Fruit fly (Drosophila melanogaster) whole organism, larva: ENCODE results near the gene Nf-YA.

Experiments
- noc ChIP-seq: fragments of 200-800 bp; sonication (Bioruptor generic); optimal IDR thresholded peaks from 3 replicates; lab custom pipeline; 2019; ENCODE audit warnings: missing biosample characterization, mild to moderate bottlenecking, missing genetic modification characterization, moderate library complexity

The Nf-YA gene

dm6 chr3L:9417288-9417687 lies 24.8 kb downstream of the Nf-YA start, which contains the start of gene CG3982:
TSS of gene CG3982 (minus strand) at chr3L:9417388.
- no peak for TF ChIP-seq noc (tag; lab: Kevin White, UChicago)

DNA sequence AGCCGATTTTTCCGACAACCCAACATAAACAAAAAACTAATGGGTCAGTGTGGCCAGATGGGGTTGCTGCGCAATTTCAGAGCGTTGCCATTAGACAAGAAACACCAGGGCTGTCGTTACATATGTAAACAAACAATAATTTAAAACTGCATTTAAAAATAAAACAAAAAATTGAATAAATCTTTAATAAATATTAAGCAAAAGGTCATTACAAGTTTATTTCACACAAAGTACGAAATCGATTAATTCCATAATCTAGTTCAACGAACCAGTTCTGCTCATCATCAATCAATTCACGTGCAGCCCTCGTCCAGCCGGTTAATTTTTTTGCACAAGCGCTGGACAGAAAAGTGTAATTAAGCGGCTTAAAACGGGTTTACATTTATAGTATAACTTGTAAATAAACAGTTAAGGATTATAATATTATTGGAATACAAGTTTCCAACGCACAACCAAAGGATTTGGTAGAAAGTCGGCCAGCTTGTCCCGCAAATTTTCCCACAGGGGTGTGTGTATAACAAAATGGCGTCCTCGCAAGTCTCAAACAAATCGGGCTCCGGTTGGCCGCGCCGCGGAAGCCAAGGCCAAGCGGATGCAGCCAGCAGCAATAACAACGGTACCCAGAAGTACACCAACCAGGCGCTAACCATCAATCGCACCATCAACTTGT lies 31.2 kb downstream of the Nf-YA start, which contains the start of the genes CG4022 and Cpsf5:
Gene CG4022, minus strand, starts transcription at position 79 of the 670 bp plus-strand sequence.
Gene Cpsf5, plus strand, starts transcription at position 285 of the 670 bp plus-strand sequence.
- peak; percentile 82 for TF ChIP-seq noc (tag; lab: Kevin White, UChicago)

DNA sequence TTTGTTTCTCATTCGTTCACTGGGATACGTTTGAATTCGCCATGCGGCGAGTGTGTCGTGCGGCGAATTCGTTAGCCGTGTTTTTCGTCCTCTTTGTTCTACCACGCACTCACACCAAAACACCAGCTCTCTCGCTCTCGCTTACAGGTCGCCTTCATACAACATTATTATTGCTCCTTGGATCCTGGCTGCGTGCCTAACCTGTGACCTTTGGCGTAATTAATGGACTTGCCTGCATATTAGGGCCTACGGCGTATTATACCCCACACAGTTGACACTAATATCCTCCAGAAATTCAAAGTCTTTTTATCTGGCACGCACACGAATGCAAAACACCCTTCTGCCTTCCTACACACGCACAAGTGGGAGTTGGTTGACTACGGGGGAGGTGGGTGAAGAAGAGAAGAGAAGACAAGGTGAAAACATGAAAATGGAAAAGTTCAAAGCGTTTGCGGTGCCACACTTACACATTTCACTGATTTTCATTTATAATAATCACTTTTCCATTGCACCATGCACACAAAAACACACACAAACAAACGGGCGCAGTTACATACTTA lies 32.0 kb downstream of the Nf-YA start:
- no peak for TF ChIP-seq noc (tag; lab: Kevin White, UChicago)

DNA sequence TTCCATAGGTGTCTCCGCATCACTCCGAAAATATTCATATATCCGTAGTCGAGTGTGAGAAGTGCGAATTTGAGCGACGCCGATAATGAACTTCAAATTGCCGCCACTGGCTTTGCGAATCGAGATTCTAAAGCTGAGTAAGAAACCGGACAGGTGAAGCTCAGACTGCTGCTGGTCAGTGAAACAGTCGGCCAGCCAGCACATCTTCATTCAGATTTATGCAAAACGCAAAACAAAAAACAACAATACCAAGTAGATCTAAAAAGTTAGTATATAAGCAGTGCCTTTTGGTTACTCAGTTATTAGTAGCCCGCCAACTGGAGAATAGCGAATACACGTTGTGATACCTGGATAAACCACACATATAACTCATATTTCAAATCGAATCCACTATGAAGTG lies 37.6 kb downstream of the Nf-YA start, which contains the start of gene Cpr67B:
Gene Cpr67B, plus strand, starts transcription at position 301 of the 400 bp plus-strand sequence.
- no peak for TF ChIP-seq noc (tag; lab: Kevin White, UChicago)

DNA sequence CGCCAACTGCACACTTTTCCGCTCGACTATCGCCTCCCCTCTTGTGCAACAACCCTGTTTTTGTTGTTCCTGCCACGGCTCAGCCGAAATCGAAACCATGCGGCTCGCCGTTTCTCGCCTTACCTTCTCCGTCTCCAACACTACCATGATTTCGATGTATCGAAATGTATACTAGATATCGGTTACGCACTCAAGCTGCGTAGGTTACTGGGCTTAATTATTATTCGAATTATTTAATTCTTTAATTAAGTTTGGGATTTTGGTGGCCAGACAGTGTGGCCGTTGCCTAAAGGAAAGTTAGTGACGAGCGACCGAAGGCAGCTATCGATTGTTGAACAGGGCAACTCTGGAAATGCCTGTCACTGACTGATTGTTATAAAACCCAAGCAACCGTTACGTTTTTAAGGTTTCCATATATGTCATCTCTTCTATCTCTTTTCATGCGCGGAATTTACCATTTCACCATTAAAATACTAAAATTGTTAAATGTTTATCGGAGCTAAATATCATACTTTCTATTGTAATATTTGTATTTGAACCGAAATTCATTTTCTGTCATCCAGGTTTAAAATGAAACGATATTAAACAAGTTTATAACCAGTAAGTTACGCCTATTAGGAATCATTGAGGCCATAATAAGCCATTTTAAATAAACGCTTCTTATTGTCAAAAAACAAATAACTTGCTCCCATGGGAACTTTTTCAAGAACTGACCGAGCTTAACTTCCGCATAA lies 39.7 kb downstream of the Nf-YA start, which contains the start of gene eIF4E1:
Gene eIF4E1, minus strand, starts transcription at position 304 of the 734 bp plus-strand sequence.
- no peak for TF ChIP-seq noc (tag; lab: Kevin White, UChicago)

DNA sequence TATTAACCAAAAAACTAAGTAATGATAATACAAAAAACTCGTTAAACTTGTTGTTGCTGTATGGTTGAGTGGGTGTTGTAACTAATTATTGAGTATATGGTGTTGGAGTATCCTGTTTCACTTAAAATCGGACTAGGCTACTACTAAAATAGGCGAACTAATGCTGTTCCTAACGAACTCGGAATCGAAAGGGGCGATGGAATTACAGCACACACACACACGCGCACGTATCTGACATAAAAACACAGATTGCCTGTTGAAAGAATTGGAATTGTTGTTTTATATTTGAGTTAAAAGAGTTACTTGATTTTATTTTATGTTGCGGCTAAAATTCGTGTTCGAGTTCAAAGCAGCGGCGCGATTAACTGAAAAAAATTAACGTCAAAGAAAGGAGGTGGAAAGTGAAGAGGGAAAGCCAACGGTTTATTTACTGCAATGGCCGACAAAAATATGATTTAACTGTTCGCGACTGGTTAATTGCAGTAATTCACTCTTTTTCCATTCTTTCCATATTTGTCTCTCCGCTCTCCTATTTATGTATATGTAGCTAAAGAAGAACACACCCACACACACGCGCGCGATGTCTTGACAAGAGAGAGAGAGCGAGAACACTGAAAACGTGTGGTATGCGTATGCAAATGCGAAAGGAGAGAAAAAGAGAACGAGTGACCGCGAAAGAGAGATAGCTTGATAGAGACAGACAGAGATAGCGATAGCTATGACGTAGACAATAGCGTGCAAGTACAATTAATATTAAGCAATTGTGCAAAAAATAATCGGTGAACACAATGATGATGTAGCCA lies 40.5 kb downstream of the Nf-YA start:
- no peak for TF ChIP-seq noc (tag; lab: Kevin White, UChicago)

DNA sequence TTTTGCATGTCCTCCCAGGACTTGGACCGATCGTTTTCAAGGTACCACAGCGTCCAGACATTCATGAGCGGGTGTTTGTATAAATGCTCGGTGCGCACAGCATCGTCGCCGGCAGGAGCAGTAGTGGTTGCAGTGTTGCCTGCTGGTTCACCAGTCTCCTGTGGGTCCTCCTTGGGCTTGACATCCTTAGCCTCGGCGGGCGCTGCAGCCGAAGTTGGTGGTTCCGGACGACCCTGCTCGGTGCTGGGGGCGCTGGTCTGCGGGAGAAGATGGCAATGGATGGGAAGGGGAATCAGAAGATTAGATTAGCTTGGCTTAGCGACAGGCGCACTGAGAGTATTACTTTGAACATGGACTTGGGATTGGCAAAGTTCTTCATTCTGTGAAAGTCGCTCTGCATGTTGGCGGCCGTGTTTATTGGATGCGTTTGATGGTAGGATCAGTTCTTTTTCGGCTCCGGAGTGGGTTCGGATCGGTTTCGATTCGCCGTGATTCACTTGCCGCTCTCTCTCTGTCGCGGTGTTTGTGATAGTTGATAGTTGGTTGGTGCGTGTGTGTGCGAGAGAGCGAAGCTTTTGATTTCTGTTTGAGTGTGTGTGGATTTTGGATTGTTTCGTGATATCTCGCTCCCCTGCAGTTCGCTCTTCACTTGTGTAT lies 41.2 kb downstream of the Nf-YA start:
- no peak for TF ChIP-seq noc (tag; lab: Kevin White, UChicago)

DNA sequence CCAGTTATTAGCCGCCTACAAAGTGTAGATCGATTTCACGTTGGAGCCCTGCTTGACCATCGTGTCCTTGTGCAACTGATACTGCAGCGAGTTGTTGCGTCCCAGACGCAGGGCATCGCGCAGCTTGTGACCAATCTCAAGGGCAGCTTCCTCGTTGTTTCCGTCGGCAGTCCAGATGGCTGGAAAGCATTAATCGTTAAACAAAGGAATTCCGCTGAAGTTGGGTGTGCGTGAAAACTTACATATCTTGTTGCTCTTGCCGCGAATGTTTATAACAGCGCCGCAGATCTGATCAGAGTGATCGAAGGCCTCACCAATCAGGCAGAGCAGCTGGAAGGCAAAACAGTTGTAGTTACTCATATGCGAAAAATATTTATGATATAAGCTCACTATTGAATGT lies 42.2 kb downstream of the Nf-YA start:
- no peak for TF ChIP-seq noc (tag; lab: Kevin White, UChicago)

- TF ChIP-seq noc (tag; lab: Kevin White, UChicago): peak; percentile 16
Measured at dm6 chr3L:9399013-9399750, 42.9 kb downstream of the Nf-YA start, which contains the start of gene CG4080. TSS of gene CG4080 (minus strand) at chr3L:9399227.

DNA sequence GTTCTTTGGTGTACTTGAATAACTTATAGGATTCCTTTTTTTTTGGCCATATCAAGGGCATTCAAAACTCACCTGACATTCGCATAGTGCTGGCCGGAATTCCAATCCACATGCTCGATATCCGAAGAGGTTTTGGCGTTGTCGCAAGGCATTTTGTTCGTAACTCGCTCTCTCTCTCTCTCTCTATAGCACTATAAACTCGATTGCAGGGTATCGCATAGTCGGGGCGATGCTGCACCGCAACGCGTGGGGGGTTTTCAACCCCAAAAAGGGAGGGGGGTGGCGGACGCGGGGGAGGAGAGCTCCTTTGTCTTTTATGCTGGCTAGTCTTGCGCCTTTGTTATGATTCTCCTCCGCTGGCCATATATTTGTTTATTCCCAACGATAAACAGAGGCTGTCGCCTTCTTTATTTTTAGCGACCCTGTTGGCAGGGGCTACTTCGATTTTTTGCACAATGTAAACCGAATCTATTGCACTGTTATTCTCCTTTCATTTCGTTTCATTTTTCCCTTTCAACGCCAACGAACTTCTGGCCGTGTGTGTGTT lies 43.6 kb downstream of the Nf-YA start:
- no peak for TF ChIP-seq noc (tag; lab: Kevin White, UChicago)

DNA sequence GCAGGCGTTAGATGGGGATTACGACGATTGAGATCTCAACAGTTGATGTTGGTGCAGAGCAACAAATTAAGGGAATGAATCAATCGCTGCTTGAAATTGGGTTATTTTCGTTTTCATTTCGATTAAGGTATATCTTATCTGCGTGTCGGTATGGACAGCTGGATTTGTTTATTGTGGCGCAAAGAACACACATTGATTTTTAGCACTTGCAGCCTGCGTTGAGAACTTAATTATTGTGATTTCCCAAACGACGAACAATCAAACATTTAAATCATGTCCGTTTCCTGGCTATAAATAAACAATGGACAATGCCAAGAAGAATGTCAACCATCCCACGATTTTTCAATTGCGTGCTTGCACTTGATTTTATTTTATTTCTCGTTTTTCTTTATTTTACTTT lies 44.0 kb downstream of the Nf-YA start:
- no peak for TF ChIP-seq noc (tag; lab: Kevin White, UChicago)

dm6 chr3L:9397156-9397555 lies 44.9 kb downstream of the Nf-YA start:
- TF ChIP-seq noc (tag; lab: Kevin White, UChicago): peak; percentile 89

DNA sequence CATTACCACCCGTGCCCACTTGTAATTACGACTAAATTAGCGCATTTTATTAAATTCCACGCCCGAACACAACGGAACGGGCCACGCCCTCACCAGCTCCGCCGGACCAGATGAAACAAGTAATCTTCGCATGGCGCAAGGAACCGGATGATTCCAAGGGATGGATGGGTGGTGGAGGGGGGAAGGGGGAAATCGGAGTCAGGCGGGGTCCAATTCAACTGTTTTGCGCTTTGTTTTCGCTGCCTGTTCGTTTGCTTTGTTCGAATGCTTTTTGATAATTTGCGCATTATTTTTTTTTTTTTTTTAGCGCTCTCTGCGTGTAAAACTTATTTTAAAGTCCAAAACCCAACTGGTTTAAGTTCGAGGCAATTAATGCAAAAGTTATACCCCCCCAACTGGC lies 45.4 kb downstream of the Nf-YA start:
- TF ChIP-seq noc (tag; lab: Kevin White, UChicago): no peak

DNA sequence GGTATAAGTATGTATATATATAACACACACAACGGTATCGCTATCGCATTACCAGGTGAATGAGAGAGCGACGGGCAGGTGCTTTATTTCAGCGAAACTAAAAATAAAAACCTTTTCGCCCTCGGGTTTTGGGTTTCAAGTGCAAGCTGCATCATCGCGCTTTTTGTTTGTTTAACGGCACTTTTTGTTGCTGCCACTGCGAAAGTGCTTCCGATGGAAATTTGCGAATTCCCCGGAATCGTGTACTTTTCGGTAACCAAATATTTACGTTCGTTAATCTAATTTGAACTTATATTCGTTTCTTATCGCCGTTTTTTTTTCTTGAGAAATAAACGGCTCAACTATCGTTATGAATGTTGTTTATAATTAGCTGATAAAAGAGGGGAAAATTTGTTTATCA lies 46.0 kb downstream of the Nf-YA start:
- no peak for TF ChIP-seq noc (tag; lab: Kevin White, UChicago)
